Fruit fly (Drosophila melanogaster) whole organism, wandering third instar larva: ENCODE measurements around the gene CG32820.
"Not testable (repeated sequence)": the region's sequence is repeated elsewhere in the genome, so short reads cannot be mapped to it uniquely, and the experiment has no call there.

Experiments
- br ChIP-seq: fragments of 200-800 bp; sonication (Bioruptor generic); optimal IDR thresholded peaks from 2 replicates; lab custom pipeline; 2016; ENCODE audit warnings: missing biosample characterization, missing genetic modification characterization
- fru ChIP-seq: fragments of 200-800 bp; sonication (Bioruptor generic); optimal IDR thresholded peaks from 3 replicates; lab custom pipeline; 2016; ENCODE audit warnings: missing biosample characterization, mild to moderate bottlenecking, missing genetic modification characterization
- psq ChIP-seq: fragments of 200-800 bp; sonication (Bioruptor generic); optimal IDR thresholded peaks from 3 replicates; lab custom pipeline; 2017; ENCODE audit warnings: missing biosample characterization, mild to moderate bottlenecking, missing genetic modification characterization, moderate library complexity
- sage ChIP-seq: fragments of 200-800 bp; sonication (Bioruptor generic); optimal IDR thresholded peaks from 2 replicates; lab custom pipeline; 2016; ENCODE audit warnings: missing biosample characterization, mild to moderate bottlenecking, missing genetic modification characterization

- not testable (repeated sequence) for TF ChIP-seq sage (GFP tag; lab: Kevin White, UChicago); psq (GFP tag; lab: Kevin White, UChicago); br (GFP tag; lab: Kevin White, UChicago); fru
Observed at dm6 chrX:21617517-21617916, 2.5 kb upstream of the CG32820 start, which contains the start of gene CG32857.
